Worm (Caenorhabditis elegans) whole organism, late embryonic: Measurements from ENCODE around the gene dlat-2.

Source experiments
- C38D4.7 ChIP-seq: fragments of 200-800 bp; sonication (Bioruptor generic); optimal IDR thresholded peaks from 2 replicates; lab custom pipeline; 2018; ENCODE audit warnings: mild to moderate bottlenecking, missing genetic modification characterization, moderate library complexity, missing compliant biosample characterization
- ama-1 ChIP-seq: fragments of 150-350 bp; optimal IDR thresholded peaks from 2 replicates; lab custom pipeline; 2014
- dmd-4 ChIP-seq: sonication (generic microtip); optimal IDR thresholded peaks from 2 replicates; lab custom pipeline; 2016; ENCODE audit warnings: borderline replicate concordance, missing genetic modification characterization, missing compliant biosample characterization
- fkh-10 ChIP-seq: fragments of 150-350 bp; optimal IDR thresholded peaks from 2 replicates; lab custom pipeline; 2014; ENCODE audit warnings: missing biosample characterization, missing genetic modification reagents, missing genetic modification characterization
- hlh-30 ChIP-seq: sonication (generic microtip); optimal IDR thresholded peaks from 2 replicates; lab custom pipeline; 2017; ENCODE audit warnings: antibody characterized with exemption, missing genetic modification characterization, missing compliant biosample characterization; ENCODE audit not compliant: insufficient read depth
- pag-3 ChIP-seq: sonication (generic microtip); optimal IDR thresholded peaks from 2 replicates; lab custom pipeline; 2016; ENCODE audit warnings: missing compliant biosample characterization, missing genetic modification characterization, borderline replicate concordance
- pqm-1 ChIP-seq: sonication (generic microtip); optimal IDR thresholded peaks from 2 replicates; lab custom pipeline; 2016; ENCODE audit warnings: missing genetic modification characterization, missing compliant biosample characterization
- unc-55 ChIP-seq: sonication (generic microtip); optimal IDR thresholded peaks from 2 replicates; lab custom pipeline; 2017; ENCODE audit warnings: missing biosample characterization, missing genetic modification reagents, missing genetic modification characterization

DNA sequence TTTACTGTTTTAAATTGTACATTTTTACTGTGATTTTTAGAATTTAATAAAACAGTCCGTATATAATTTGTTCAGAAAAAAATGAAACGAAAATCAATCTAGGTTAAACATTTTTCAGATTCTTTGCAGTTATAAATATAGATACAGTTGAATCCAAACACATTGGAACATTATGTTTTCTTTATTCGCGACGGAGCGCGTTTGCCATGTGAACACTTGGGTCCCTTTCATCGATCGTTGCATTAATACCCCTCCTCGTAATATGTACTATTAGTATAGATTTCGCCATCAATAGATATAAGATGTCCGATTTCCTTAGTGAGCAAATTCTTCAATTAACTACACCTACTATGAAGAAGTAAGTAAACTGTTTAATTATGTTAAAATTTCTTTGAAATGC lies 45.4 kb upstream of the dlat-2 start, which contains the start of gene C49C3.8:
- TF ChIP-seq C38D4.7 (GFP tag; lab: Kevin White, UChicago) (no peak), dmd-4 (tag; lab: Kevin White, UChicago) (no peak), fkh-10 (no peak), pag-3 (tag; lab: Kevin White, UChicago) (no peak), unc-55 (GFP tag; lab: Kevin White, UChicago) (no peak), pqm-1 (tag; lab: Kevin White, UChicago) (no peak), ama-1 (lab: Kevin White, UChicago) (no peak), hlh-30 (tag; lab: Kevin White, UChicago) (no peak)
